Worm (Caenorhabditis elegans) whole organism, L4 larva: Measurements from ENCODE around the gene ubq-2.

Experiments
- F10B5.3 ChIP-seq: sonication (generic microtip); optimal IDR thresholded peaks from 2 replicates; lab custom pipeline; 2016; ENCODE audit warnings: mild to moderate bottlenecking, missing genetic modification characterization, missing compliant biosample characterization
- F26F4.8 ChIP-seq: fragments of 200-800 bp; sonication (Bioruptor generic); conservative IDR thresholded peaks from 2 replicates; pipeline ENCODE4 v1.3.6; 2022; ENCODE audit warnings: missing genetic modification characterization, missing compliant biosample characterization
- F37D6.2 ChIP-seq: sonication (generic microtip); optimal IDR thresholded peaks from 2 replicates; lab custom pipeline; 2016; ENCODE audit warnings: mild to moderate bottlenecking, missing genetic modification characterization, missing compliant biosample characterization
- F49E8.2 ChIP-seq: sonication (generic microtip); optimal IDR thresholded peaks from 2 replicates; lab custom pipeline; 2016; ENCODE audit warnings: missing compliant biosample characterization, mild to moderate bottlenecking, missing genetic modification characterization, borderline replicate concordance
- Y105C5A.15 ChIP-seq: fragments of 200-800 bp; sonication (Bioruptor generic); IDR thresholded peaks from 2 replicates; pipeline ENCODE4 v1.3.6; 2022; ENCODE audit warnings: missing genetic modification characterization, missing compliant biosample characterization
- Y48G9A.11 ChIP-seq: fragments of 200-800 bp; sonication (Bioruptor generic); IDR thresholded peaks from 2 replicates; pipeline ENCODE4 v1.3.6; 2022; ENCODE audit warnings: missing genetic modification reagents, missing genetic modification characterization, missing compliant biosample characterization
- Y5F2A.4 ChIP-seq: fragments of 200-800 bp; sonication (Bioruptor generic); optimal IDR thresholded peaks from 2 replicates; lab custom pipeline; 2018; ENCODE audit warnings: mild to moderate bottlenecking, missing genetic modification characterization, missing compliant biosample characterization
- ZK337.2 ChIP-seq: fragments of 200-800 bp; sonication (Bioruptor generic); IDR thresholded peaks from 2 replicates; pipeline ENCODE4 v1.3.6; 2022; ENCODE audit warnings: missing genetic modification reagents, missing genetic modification characterization, missing compliant biosample characterization
- ceh-82 ChIP-seq: sonication (generic microtip); optimal IDR thresholded peaks from 2 replicates; lab custom pipeline; 2017; ENCODE audit warnings: missing biosample characterization, missing genetic modification characterization
- daf-16 ChIP-seq, 3 experiments: sonication (generic microtip); optimal IDR thresholded peaks; 2 replicates each; lab custom pipeline; 2016 to 2017; ENCODE audit warnings: missing genetic modification characterization in 3 of 3, missing genetic modification reagents in 3 of 3, mild to moderate bottlenecking in 2 of 3, missing compliant biosample characterization in 2 of 3, missing biosample characterization in 1 of 3, moderate library complexity in 1 of 3
- dmd-8 ChIP-seq: fragments of 200-800 bp; sonication (Bioruptor generic); IDR thresholded peaks from 2 replicates; pipeline ENCODE4 v1.3.6; 2022; ENCODE audit warnings: missing genetic modification characterization, missing compliant biosample characterization
- fos-1 ChIP-seq: fragments of 150-350 bp; optimal IDR thresholded peaks from 2 replicates; lab custom pipeline; 2014; ENCODE audit warnings: missing biosample characterization, missing genetic modification characterization
- gei-8 ChIP-seq: fragments of 200-800 bp; sonication (Bioruptor generic); optimal IDR thresholded peaks from 2 replicates; lab custom pipeline; 2018; ENCODE audit warnings: mild to moderate bottlenecking, missing genetic modification characterization, missing compliant biosample characterization
- jun-1 ChIP-seq: fragments of 150-350 bp; optimal IDR thresholded peaks from 2 replicates; lab custom pipeline; 2014; ENCODE audit warnings: missing biosample characterization, missing genetic modification reagents, missing genetic modification characterization
- lin-39 ChIP-seq: fragments of 150-350 bp; optimal IDR thresholded peaks from 2 replicates; lab custom pipeline; 2014; ENCODE audit warnings: missing biosample characterization, missing genetic modification reagents, missing genetic modification characterization
- mdl-1 ChIP-seq, 2 experiments: fragments of 150-350 bp in 1 of 2; sonication (generic microtip) in 1 of 2; optimal IDR thresholded peaks; 2 replicates each; lab custom pipeline; 2014 to 2017; ENCODE audit warnings: missing biosample characterization in 2 of 2, missing genetic modification characterization in 2 of 2
- nhr-102 ChIP-seq: sonication (generic microtip); optimal IDR thresholded peaks from 2 replicates; lab custom pipeline; 2016; ENCODE audit warnings: mild to moderate bottlenecking, missing genetic modification characterization, moderate library complexity, missing compliant biosample characterization
- nhr-111 ChIP-seq: fragments of 200-800 bp; sonication (Bioruptor generic); optimal IDR thresholded peaks from 2 replicates; lab custom pipeline; 2018; ENCODE audit warnings: mild to moderate bottlenecking, missing genetic modification characterization, missing compliant biosample characterization
- nhr-28 ChIP-seq: fragments of 150-350 bp; optimal IDR thresholded peaks from 2 replicates; lab custom pipeline; 2014; ENCODE audit warnings: missing biosample characterization, missing genetic modification characterization
- nhr-76 ChIP-seq: fragments of 150-350 bp; optimal IDR thresholded peaks from 2 replicates; lab custom pipeline; 2014; ENCODE audit warnings: missing biosample characterization, missing genetic modification characterization
- nhr-77 ChIP-seq: fragments of 150-350 bp; optimal IDR thresholded peaks from 2 replicates; lab custom pipeline; 2014; ENCODE audit warnings: missing biosample characterization, missing genetic modification characterization
- pqm-1 ChIP-seq: sonication (generic microtip); optimal IDR thresholded peaks from 2 replicates; lab custom pipeline; 2017; ENCODE audit warnings: missing biosample characterization, missing genetic modification characterization
- set-16 ChIP-seq: fragments of 200-800 bp; sonication (Bioruptor generic); IDR thresholded peaks from 2 replicates; pipeline ENCODE4 v1.3.6; 2022; ENCODE audit warnings: missing genetic modification reagents, missing genetic modification characterization, missing compliant biosample characterization
- snpc-4 ChIP-seq: fragments of 150-350 bp; optimal IDR thresholded peaks from 2 replicates; lab custom pipeline; 2014; ENCODE audit warnings: missing biosample characterization, missing genetic modification characterization
- spr-3 ChIP-seq: fragments of 200-800 bp; sonication (Bioruptor generic); optimal IDR thresholded peaks from 2 replicates; lab custom pipeline; 2018; ENCODE audit warnings: mild to moderate bottlenecking, missing genetic modification characterization, missing compliant biosample characterization
- unc-39 ChIP-seq: sonication (generic microtip); optimal IDR thresholded peaks from 2 replicates; lab custom pipeline; 2017; ENCODE audit warnings: missing biosample characterization, missing genetic modification characterization
- vab-7 ChIP-seq: fragments of 200-800 bp; sonication (Bioruptor generic); IDR thresholded peaks from 2 replicates; pipeline ENCODE4 v1.3.6; 2022; ENCODE audit warnings: missing genetic modification reagents, missing genetic modification characterization, missing compliant biosample characterization
- zip-2 ChIP-seq: fragments of 150-350 bp; optimal IDR thresholded peaks from 2 replicates; lab custom pipeline; 2014; ENCODE audit warnings: missing biosample characterization, missing genetic modification characterization
- ztf-11 ChIP-seq: fragments of 150-350 bp; optimal IDR thresholded peaks from 2 replicates; lab custom pipeline; 2014; ENCODE audit warnings: missing biosample characterization, missing genetic modification characterization
- ztf-7 ChIP-seq: fragments of 150-350 bp; optimal IDR thresholded peaks from 2 replicates; lab custom pipeline; 2014; ENCODE audit warnings: missing biosample characterization, missing genetic modification characterization

Gene ubq-2

ce11 chrIII:12978473-12979174 is at the start of gene ubq-2, which contains the start of gene frg-1 (continued):
- TF ChIP-seq nhr-76 (tag; lab: Kevin White, UChicago) (no peak), spr-3 (GFP tag; lab: Kevin White, UChicago) (peak; percentile 39), set-16 (GFP tag; lab: Robert Waterston, UW) (0 out of 2 replicates have a peak, but pooled peaks have one; percentile 8), zip-2 (tag; lab: Kevin White, UChicago) (peak; percentile 2), Y5F2A.4 (GFP tag; lab: Kevin White, UChicago) (no peak)
- TF ChIP-seq, all 104 proteins: peak for 49

ce11 chrIII:13027949-13028348 is 49.6 kb upstream of the ubq-2 start:
- TF ChIP-seq fos-1 (tag; lab: Kevin White, UChicago), result no peak
- TF ChIP-seq ztf-7 (tag; lab: Kevin White, UChicago), result no peak
- 0 out of 2 replicates have a peak, but pooled peaks have one; percentile 58 for TF ChIP-seq F26F4.8 (GFP tag; lab: Robert Waterston, UW)
- TF ChIP-seq, all 104 proteins: peak for 1

- TF ChIP-seq nhr-102 (tag; lab: Kevin White, UChicago), result peak; percentile 95
- no peak for TF ChIP-seq vab-7
- TF ChIP-seq nhr-111, result no peak
- no peak for TF ChIP-seq unc-39
- peak; percentile 49 for TF ChIP-seq pqm-1 (tag; lab: Kevin White, UChicago)
- TF ChIP-seq nhr-28 (tag; lab: Kevin White, UChicago), result peak; percentile 46
- no peak for TF ChIP-seq daf-16 (GFP tag; optimal IDR thresholded peaks at IDR 0.05; lab: Kevin White, UChicago)
- TF ChIP-seq daf-16 (tag; optimal IDR thresholded peaks at IDR 0.05; lab: Kevin White, UChicago), result peak; percentile 52
- TF ChIP-seq ztf-11 (tag; lab: Kevin White, UChicago), result no peak
- TF ChIP-seq Y48G9A.11 (GFP tag; lab: Robert Waterston, UW), result no peak
- TF ChIP-seq Y105C5A.15 (GFP tag; lab: Robert Waterston, UW), result no peak
- TF ChIP-seq F49E8.2 (tag; lab: Kevin White, UChicago), result no peak
- no peak for TF ChIP-seq Y5F2A.4 (GFP tag; lab: Kevin White, UChicago)
- no peak for TF ChIP-seq jun-1
- TF ChIP-seq ztf-7 (tag; lab: Kevin White, UChicago), result no peak
- no peak for TF ChIP-seq fos-1 (tag; lab: Kevin White, UChicago)
- TF ChIP-seq, all 104 proteins: peak for 4
Observed at ce11 chrIII:13024281-13024680, 46.0 kb upstream of the ubq-2 start, which contains the start of gene cyp-13A12. cyp-13A12 (plus strand) TSS chrIII:13024547.

ce11 chrIII:13020741-13021140 is 42.4 kb upstream of the ubq-2 start, which contains the start of gene cyp-13A11:
cyp-13A11 (plus strand) TSS chrIII:13021006.
- TF ChIP-seq nhr-28 (tag; lab: Kevin White, UChicago) (peak; percentile 7), mdl-1 (tag; optimal IDR thresholded peaks at IDR 0.05; lab: Kevin White, UChicago) (no peak), daf-16 (GFP tag; optimal IDR thresholded peaks at IDR 0.05; lab: Kevin White, UChicago) (no peak), daf-16 (tag; optimal IDR thresholded peaks at IDR 0.05; lab: Kevin White, UChicago) (peak; percentile 94), nhr-102 (tag; lab: Kevin White, UChicago) (no peak), nhr-77 (no peak), ceh-82 (tag; lab: Kevin White, UChicago) (no peak)

ce11 chrIII:13019547-13020098 is 41.3 kb upstream of the ubq-2 start:
- TF ChIP-seq ZK337.2 (GFP tag; lab: Robert Waterston, UW) (no peak), gei-8 (GFP tag; lab: Kevin White, UChicago) (no peak), set-16 (GFP tag; lab: Robert Waterston, UW) (peak; percentile 97), F10B5.3 (tag; lab: Kevin White, UChicago) (no peak), snpc-4 (no peak), lin-39 (tag; lab: Kevin White, UChicago) (no peak), ztf-7 (tag; lab: Kevin White, UChicago) (no peak), dmd-8 (GFP tag; lab: Robert Waterston, UW) (0 out of 2 replicates have a peak, but pooled peaks have one; percentile 7), F37D6.2 (tag; lab: Kevin White, UChicago) (no peak)
- TF ChIP-seq, all 104 proteins: peak for 2
